Fruit fly (Drosophila melanogaster) whole organism, embryonic: ENCODE measurements around the gene ksr.
A peak's percentile ranks its signal among the peaks of the same experiment; 100 is the strongest.

Source experiments
- Adf1 ChIP-seq: fragments of 200-800 bp; sonication (Bioruptor generic); IDR thresholded peaks from 2 replicates; pipeline ENCODE4 v1.3.6; 2022; ENCODE audit warnings: missing biosample characterization, missing genetic modification characterization
- CG13123 ChIP-seq: fragments of 200-800 bp; sonication (Bioruptor generic); optimal IDR thresholded peaks from 2 replicates; lab custom pipeline; 2016; ENCODE audit warnings: missing biosample characterization, missing genetic modification characterization
- Ets97D ChIP-seq: fragments of 200-800 bp; sonication (Bioruptor generic); optimal IDR thresholded peaks from 3 replicates; lab custom pipeline; 2016; ENCODE audit warnings: missing biosample characterization, missing genetic modification characterization
- Fer3 ChIP-seq: fragments of 200-800 bp; sonication (Bioruptor generic); optimal IDR thresholded peaks from 2 replicates; lab custom pipeline; 2018; ENCODE audit warnings: missing biosample characterization, mild to moderate bottlenecking, missing genetic modification characterization, moderate library complexity
- repo ChIP-seq: fragments of 200-800 bp; sonication (Bioruptor generic); optimal IDR thresholded peaks from 2 replicates; lab custom pipeline; 2016; ENCODE audit warnings: missing biosample characterization, missing genetic modification characterization
- scrt ChIP-seq: fragments of 200-800 bp; sonication (Bioruptor generic); optimal IDR thresholded peaks from 2 replicates; lab custom pipeline; 2018; ENCODE audit warnings: missing biosample characterization, mild to moderate bottlenecking, missing genetic modification characterization, moderate library complexity
- sisA ChIP-seq: fragments of 200-800 bp; sonication (Bioruptor generic); IDR thresholded peaks from 2 replicates; pipeline ENCODE4 v1.3.6; 2022; ENCODE audit warnings: missing biosample characterization, missing genetic modification characterization

dm6 chr3R:5438750-5439149, 45.0 kb downstream of the ksr start:
- no peak for TF ChIP-seq Adf1 (GFP tag; lab: Robert Waterston, UW)
- TF ChIP-seq Ets97D: peak; percentile 71
- no peak for TF ChIP-seq CG13123
- TF ChIP-seq scrt (GFP tag; lab: Kevin White, UChicago): no peak
- TF ChIP-seq sisA: no peak
- no peak for TF ChIP-seq Fer3 (tag; lab: Kevin White, UChicago)
- TF ChIP-seq repo: no peak
